Worm (Caenorhabditis elegans) whole organism, L4 larva: ENCODE data around the gene nhr-256.

Experiments used
- D1046.2 ChIP-seq: fragments of 200-800 bp; sonication (Bioruptor generic); IDR thresholded peaks from 2 replicates; pipeline ENCODE4 v1.3.6; 2022; ENCODE audit warnings: missing genetic modification characterization, missing compliant biosample characterization
- F26F4.8 ChIP-seq: fragments of 200-800 bp; sonication (Bioruptor generic); conservative IDR thresholded peaks from 2 replicates; pipeline ENCODE4 v1.3.6; 2022; ENCODE audit warnings: missing genetic modification characterization, missing compliant biosample characterization
- F37D6.2 ChIP-seq: sonication (generic microtip); optimal IDR thresholded peaks from 2 replicates; lab custom pipeline; 2016; ENCODE audit warnings: mild to moderate bottlenecking, missing genetic modification characterization, missing compliant biosample characterization
- F44E2.7 ChIP-seq: fragments of 200-800 bp; sonication (Bioruptor generic); IDR thresholded peaks from 2 replicates; pipeline ENCODE4 v2.1.2; 2022; ENCODE audit warnings: missing genetic modification characterization, missing compliant biosample characterization
- F49E8.2 ChIP-seq: sonication (generic microtip); optimal IDR thresholded peaks from 2 replicates; lab custom pipeline; 2016; ENCODE audit warnings: missing compliant biosample characterization, mild to moderate bottlenecking, missing genetic modification characterization, borderline replicate concordance
- T20F7.1 ChIP-seq: fragments of 200-800 bp; sonication (Bioruptor generic); optimal IDR thresholded peaks from 2 replicates; lab custom pipeline; 2018; ENCODE audit warnings: mild to moderate bottlenecking, missing genetic modification characterization, missing compliant biosample characterization
- Y48G9A.11 ChIP-seq: fragments of 200-800 bp; sonication (Bioruptor generic); IDR thresholded peaks from 2 replicates; pipeline ENCODE4 v1.3.6; 2022; ENCODE audit warnings: missing genetic modification reagents, missing genetic modification characterization, missing compliant biosample characterization
- Y75B8A.6 ChIP-seq: fragments of 200-800 bp; sonication (Bioruptor generic); IDR thresholded peaks from 2 replicates; pipeline ENCODE4 v1.3.6; 2022; ENCODE audit warnings: missing genetic modification reagents, missing genetic modification characterization, missing compliant biosample characterization
- ZK337.2 ChIP-seq: fragments of 200-800 bp; sonication (Bioruptor generic); IDR thresholded peaks from 2 replicates; pipeline ENCODE4 v1.3.6; 2022; ENCODE audit warnings: missing genetic modification reagents, missing genetic modification characterization, missing compliant biosample characterization
- ama-1 ChIP-seq: fragments of 150-350 bp; optimal IDR thresholded peaks from 2 replicates; lab custom pipeline; 2014; ENCODE audit warnings: inconsistent platforms, mixed read lengths
- ceh-44 ChIP-seq: fragments of 200-800 bp; sonication (Bioruptor generic); IDR thresholded peaks from 2 replicates; pipeline ENCODE4 v1.3.6; 2022; ENCODE audit warnings: missing genetic modification reagents, missing genetic modification characterization, missing compliant biosample characterization
- ceh-62 ChIP-seq: sonication (generic microtip); optimal IDR thresholded peaks from 2 replicates; lab custom pipeline; 2017; ENCODE audit warnings: missing biosample characterization, missing genetic modification characterization
- daf-8 ChIP-seq: fragments of 200-800 bp; sonication (Bioruptor generic); IDR thresholded peaks from 2 replicates; pipeline ENCODE4 v1.3.6; 2022; ENCODE audit warnings: missing genetic modification characterization, missing compliant biosample characterization
- dmd-9 ChIP-seq: fragments of 200-800 bp; sonication (Bioruptor generic); IDR thresholded peaks from 2 replicates; pipeline ENCODE4 v1.3.6; 2022; ENCODE audit warnings: missing genetic modification reagents, missing genetic modification characterization, missing compliant biosample characterization
- dve-1 ChIP-seq: sonication (generic microtip); optimal IDR thresholded peaks from 2 replicates; lab custom pipeline; 2017; ENCODE audit warnings: antibody characterized with exemption, mild to moderate bottlenecking, missing genetic modification characterization, missing compliant biosample characterization; ENCODE audit not compliant: insufficient read depth
- egl-43 ChIP-seq: fragments of 200-800 bp; sonication (Bioruptor generic); IDR thresholded peaks from 2 replicates; pipeline ENCODE4 v1.3.6; 2022; ENCODE audit warnings: missing genetic modification reagents, missing genetic modification characterization, missing compliant biosample characterization
- hif-1 ChIP-seq, 2 experiments: sonication (generic microtip); optimal IDR thresholded peaks; 2 replicates each; lab custom pipeline; 2016 to 2017; ENCODE audit warnings: missing compliant biosample characterization in 2 of 2, missing genetic modification characterization in 2 of 2, missing genetic modification reagents in 2 of 2, missing genotype in 2 of 2, mild to moderate bottlenecking in 1 of 2
- lim-7 ChIP-seq: fragments of 200-800 bp; sonication (Bioruptor generic); IDR thresholded peaks from 2 replicates; pipeline ENCODE4 v1.3.6; 2022; ENCODE audit warnings: missing genetic modification characterization, missing compliant biosample characterization
- lin-29 ChIP-seq: fragments of 200-800 bp; sonication (Bioruptor generic); IDR thresholded peaks from 2 replicates; pipeline ENCODE4 v1.3.6; 2022; ENCODE audit warnings: missing genetic modification reagents, missing genetic modification characterization, missing compliant biosample characterization
- lin-39 ChIP-seq: fragments of 150-350 bp; optimal IDR thresholded peaks from 2 replicates; lab custom pipeline; 2014; ENCODE audit warnings: missing biosample characterization, missing genetic modification reagents, missing genetic modification characterization
- madf-5 ChIP-seq, 2 experiments: fragments of 200-800 bp; sonication (Bioruptor generic); IDR thresholded peaks; 2 replicates each; pipeline ENCODE4 v1.3.6; 2022; ENCODE audit warnings: missing compliant biosample characterization in 2 of 2, missing genetic modification characterization in 2 of 2
- mdt-29 ChIP-seq: fragments of 200-800 bp; sonication (Bioruptor generic); IDR thresholded peaks from 2 replicates; pipeline ENCODE4 v1.3.6; 2022; ENCODE audit warnings: missing genetic modification reagents, missing genetic modification characterization, missing compliant biosample characterization
- nhr-10 ChIP-seq: fragments of 150-350 bp; optimal IDR thresholded peaks from 2 replicates; lab custom pipeline; 2014; ENCODE audit warnings: missing biosample characterization, missing genetic modification characterization
- nhr-102 ChIP-seq: sonication (generic microtip); optimal IDR thresholded peaks from 2 replicates; lab custom pipeline; 2016; ENCODE audit warnings: mild to moderate bottlenecking, missing genetic modification characterization, moderate library complexity, missing compliant biosample characterization
- nhr-111 ChIP-seq: fragments of 200-800 bp; sonication (Bioruptor generic); optimal IDR thresholded peaks from 2 replicates; lab custom pipeline; 2018; ENCODE audit warnings: mild to moderate bottlenecking, missing genetic modification characterization, missing compliant biosample characterization
- pha-4 ChIP-seq, 2 experiments: fragments of 150-350 bp in 1 of 2; fragments of 200-800 bp in 1 of 2; sonication (Bioruptor generic) in 1 of 2; IDR thresholded peaks in 1 of 2; optimal IDR thresholded peaks in 1 of 2; 2 replicates each; pipeline versions ENCODE4 v1.3.6 to Lab custom; 2014 to 2022; ENCODE audit warnings: missing genetic modification characterization in 2 of 2, missing genetic modification reagents in 2 of 2, missing biosample characterization in 1 of 2, missing compliant biosample characterization in 1 of 2
- php-3 ChIP-seq: fragments of 200-800 bp; sonication (Bioruptor generic); IDR thresholded peaks from 2 replicates; pipeline ENCODE4 v1.3.6; 2022; ENCODE audit warnings: missing genetic modification reagents, missing genetic modification characterization, missing compliant biosample characterization
- saeg-2 ChIP-seq: fragments of 200-800 bp; sonication (Bioruptor generic); IDR thresholded peaks from 2 replicates; pipeline ENCODE4 v1.3.6; 2022; ENCODE audit warnings: missing genetic modification reagents, missing genetic modification characterization, missing compliant biosample characterization
- sdz-12 ChIP-seq: fragments of 200-800 bp; sonication (Bioruptor generic); optimal IDR thresholded peaks from 2 replicates; lab custom pipeline; 2018; ENCODE audit warnings: mild to moderate bottlenecking, missing genetic modification characterization, missing compliant biosample characterization
- skn-1 ChIP-seq: fragments of 150-350 bp; optimal IDR thresholded peaks from 2 replicates; lab custom pipeline; 2014; ENCODE audit warnings: missing biosample characterization, missing genetic modification characterization
- snpc-1.2 ChIP-seq: fragments of 200-800 bp; sonication (Bioruptor generic); IDR thresholded peaks from 2 replicates; pipeline ENCODE4 v1.3.6; 2022; ENCODE audit warnings: missing genetic modification reagents, missing genetic modification characterization, missing compliant biosample characterization
- spr-3 ChIP-seq: fragments of 200-800 bp; sonication (Bioruptor generic); optimal IDR thresholded peaks from 2 replicates; lab custom pipeline; 2018; ENCODE audit warnings: mild to moderate bottlenecking, missing genetic modification characterization, missing compliant biosample characterization
- tag-97 ChIP-seq: fragments of 200-800 bp; sonication (Bioruptor generic); IDR thresholded peaks from 2 replicates; pipeline ENCODE4 v1.3.6; 2022; ENCODE audit warnings: missing genetic modification characterization, missing compliant biosample characterization
- unc-39 ChIP-seq: sonication (generic microtip); optimal IDR thresholded peaks from 2 replicates; lab custom pipeline; 2017; ENCODE audit warnings: missing biosample characterization, missing genetic modification characterization
- zfp-3 ChIP-seq: fragments of 200-800 bp; sonication (Bioruptor generic); conservative IDR thresholded peaks from 2 replicates; pipeline ENCODE4 v1.3.6; 2022; ENCODE audit warnings: missing genetic modification reagents, missing genetic modification characterization, missing compliant biosample characterization
- ztf-7 ChIP-seq: fragments of 150-350 bp; optimal IDR thresholded peaks from 2 replicates; lab custom pipeline; 2014; ENCODE audit warnings: missing biosample characterization, missing genetic modification characterization

The nhr-256 gene

ce11 chrV:1701584-1702101 is 41.9 kb upstream of the nhr-256 start, which contains the start of gene srw-90:
TSS of gene srw-90 (plus strand) at chrV:1702051.
- no peak for TF ChIP-seq nhr-10 (tag; lab: Kevin White, UChicago)
- TF ChIP-seq nhr-111 (GFP tag; lab: Kevin White, UChicago): no peak
- TF ChIP-seq snpc-1.2 (GFP tag; lab: Robert Waterston, UW): 0 out of 2 replicates have a peak, but pooled peaks have one; percentile 17
- TF ChIP-seq T20F7.1 (GFP tag; lab: Kevin White, UChicago): no peak
- no peak for TF ChIP-seq php-3 (GFP tag; lab: Robert Waterston, UW)
- TF ChIP-seq F37D6.2 (tag; lab: Kevin White, UChicago): no peak
- TF ChIP-seq, all 104 proteins: peak for 1

DNA sequence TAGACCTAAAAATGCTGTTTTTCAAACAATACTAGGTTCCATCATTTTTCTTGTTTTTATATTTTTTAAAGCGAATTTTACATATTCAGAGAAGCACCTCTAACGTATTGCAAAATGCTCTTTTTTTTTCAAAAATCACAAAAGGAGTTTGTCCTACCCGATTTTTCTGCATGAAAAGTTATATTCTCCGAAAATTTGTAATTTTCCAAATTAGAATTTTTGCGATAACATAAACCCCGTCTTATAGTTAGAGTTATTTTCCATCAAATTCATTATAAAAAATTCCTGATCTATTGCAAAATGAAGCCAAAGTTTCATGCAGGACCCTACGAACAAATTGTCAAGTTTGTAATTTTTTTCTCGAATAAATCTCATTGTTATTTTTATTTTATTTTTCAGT is 35.1 kb upstream of the nhr-256 start, which contains the start of gene srw-99:
TSS of gene srw-99 (plus strand) at position 301 of the 400 bp plus-strand sequence.
- TF ChIP-seq ztf-7 (tag; lab: Kevin White, UChicago) (no peak), unc-39 (no peak), skn-1 (tag; lab: Kevin White, UChicago) (no peak), nhr-102 (tag; lab: Kevin White, UChicago) (no peak), pha-4 (GFP tag; IDR thresholded peaks at IDR 0.05; lab: Robert Waterston, UW) (no peak), pha-4 (tag; optimal IDR thresholded peaks at IDR 0.05; lab: Kevin White, UChicago) (no peak), dve-1 (no peak), F49E8.2 (tag; lab: Kevin White, UChicago) (no peak), spr-3 (no peak), ZK337.2 (GFP tag; lab: Robert Waterston, UW) (no peak), ama-1 (lab: Kevin White, UChicago) (no peak), hif-1 (tag; optimal IDR thresholded peaks at IDR 0.05; lab: Kevin White, UChicago) (no peak), lin-39 (tag; lab: Kevin White, UChicago) (no peak), ceh-62 (tag; lab: Kevin White, UChicago) (no peak)

DNA sequence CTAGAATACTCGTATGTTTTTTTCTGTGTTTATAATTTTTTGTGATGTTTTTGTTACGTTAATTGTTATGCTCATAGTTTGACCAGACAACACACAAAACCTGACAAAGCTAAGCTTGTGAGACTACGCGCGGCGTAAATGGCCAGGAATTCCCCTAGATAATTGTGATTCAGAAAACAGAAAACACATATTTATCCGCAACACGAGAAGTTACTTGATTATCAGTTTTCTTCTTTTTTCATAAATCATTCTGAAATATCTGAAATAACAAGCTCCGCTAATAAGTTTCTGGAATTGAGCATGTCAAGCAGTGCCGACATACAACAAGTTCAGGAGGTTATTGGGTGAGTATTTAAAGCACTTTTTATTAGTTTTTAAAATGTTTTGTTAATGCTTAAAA is 32.7 kb upstream of the nhr-256 start, which contains the start of gene srw-100:
TSS of gene srw-100 (plus strand) at position 301 of the 400 bp plus-strand sequence.
- TF ChIP-seq sdz-12 (GFP tag; lab: Kevin White, UChicago): no peak
- TF ChIP-seq, all 104 proteins: peak for 0

- TF ChIP-seq tag-97 (GFP tag; lab: Robert Waterston, UW) (0 out of 2 replicates have a peak, but pooled peaks have one; percentile 57), dmd-9 (GFP tag; lab: Robert Waterston, UW) (0 out of 2 replicates have a peak, but pooled peaks have one; percentile 34), D1046.2 (GFP tag; lab: Robert Waterston, UW) (peak; percentile 70; the same call in 1 of the 2 replicates), madf-5 (GFP tag; IDR thresholded peaks at IDR 0.05; lab: Robert Waterston, UW) (0 out of 4 replicates have a peak, but pooled peaks of 1 of the 2 experiments have one; percentile 51), F26F4.8 (GFP tag; lab: Robert Waterston, UW) (0 out of 2 replicates have a peak, but pooled peaks have one; percentile 12)
These were observed 31.1 kb upstream of the nhr-256 start for ce11 chrV:1712471-1712870.

DNA sequence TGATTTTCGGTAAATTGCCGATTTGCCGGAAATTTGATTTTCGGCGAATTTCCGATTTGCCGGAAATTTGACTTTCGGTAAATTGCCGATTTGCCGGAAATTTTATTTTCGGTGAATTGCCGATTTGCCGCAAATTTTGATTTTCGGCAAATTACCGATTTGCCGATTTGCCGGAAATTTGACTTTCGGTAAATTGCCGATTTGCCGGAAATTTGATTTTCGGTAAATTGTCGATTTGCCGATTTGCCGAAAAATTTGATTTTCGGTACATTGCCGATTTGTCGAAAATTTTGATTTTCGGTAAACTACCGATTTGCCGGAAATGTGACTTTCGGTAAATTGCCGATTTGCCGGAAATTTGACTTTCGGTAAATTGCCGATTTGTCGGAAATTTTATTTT is 29.8 kb upstream of the nhr-256 start:
- peak; percentile 92; the same call in 1 of the 2 replicates for TF ChIP-seq F44E2.7 (GFP tag; lab: Robert Waterston, UW)
- TF ChIP-seq php-3 (GFP tag; lab: Robert Waterston, UW): peak; percentile 24; the same call in 1 of the 2 replicates
- TF ChIP-seq Y75B8A.6 (GFP tag; lab: Robert Waterston, UW): 0 out of 2 replicates have a peak, but pooled peaks have one; percentile 28
- TF ChIP-seq mdt-29: peak; percentile 58; the same call in 1 of the 2 replicates
- peak; percentile 6; the same call in 1 of the 2 replicates for TF ChIP-seq ZK337.2 (GFP tag; lab: Robert Waterston, UW)
- TF ChIP-seq egl-43 (GFP tag; lab: Robert Waterston, UW): peak; percentile 84
- peak; percentile 8; the same call in 1 of the 2 replicates for TF ChIP-seq lim-7 (GFP tag; lab: Robert Waterston, UW)
- TF ChIP-seq Y48G9A.11 (GFP tag; lab: Robert Waterston, UW): peak; percentile 47; the same call in 1 of the 2 replicates
- peak; percentile 66 for TF ChIP-seq saeg-2 (GFP tag; lab: Robert Waterston, UW)
- TF ChIP-seq D1046.2 (GFP tag; lab: Robert Waterston, UW): peak; percentile 26; the same call in 1 of the 2 replicates
- 0 out of 2 replicates have a peak, but pooled peaks have one; percentile 57 for TF ChIP-seq tag-97 (GFP tag; lab: Robert Waterston, UW)
- TF ChIP-seq lin-29 (GFP tag; lab: Robert Waterston, UW): peak; percentile 47; the same call in 1 of the 2 replicates
- 0 out of 2 replicates have a peak, but pooled peaks have one; percentile 28 for TF ChIP-seq daf-8 (GFP tag; lab: Robert Waterston, UW)
- 0 out of 2 replicates have a peak, but pooled peaks have one; percentile 28 for TF ChIP-seq zfp-3 (GFP tag; lab: Robert Waterston, UW)
- peak in 1 of 2 experiments; percentile 93; a peak in 2 of 4 replicates for TF ChIP-seq madf-5 (GFP tag; IDR thresholded peaks at IDR 0.05; lab: Robert Waterston, UW)
- 0 out of 2 replicates have a peak, but pooled peaks have one; percentile 31 for TF ChIP-seq ceh-44 (GFP tag; lab: Robert Waterston, UW)
- peak; percentile 86 for TF ChIP-seq F26F4.8 (GFP tag; lab: Robert Waterston, UW)
